In the genomic region with DNA sequence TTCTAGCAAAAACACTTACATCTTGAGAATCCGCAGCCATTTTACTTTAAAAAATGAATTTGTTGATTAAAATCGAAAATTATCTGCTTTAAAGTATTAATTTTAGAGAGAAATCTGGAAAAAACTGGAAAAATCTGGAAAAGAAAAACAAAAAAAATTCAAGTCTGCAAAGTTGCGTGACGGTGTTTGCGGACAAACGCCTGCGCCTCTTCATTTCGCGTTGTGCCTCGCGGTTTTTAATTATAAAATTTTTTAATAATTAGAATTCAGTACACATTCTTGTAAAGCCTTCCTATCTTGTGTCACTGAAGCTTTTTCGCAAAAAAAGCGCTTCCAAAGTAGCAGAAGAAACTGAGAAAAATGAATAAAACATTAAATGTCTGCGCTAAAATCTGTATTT, we compare ENCODE assay signal across 3 worm cellular contexts.
TF ChIP-seq lines count a peak whose summit lies in the region.

A gene (minus strand): TSS at position 109 of the 400 bp plus-strand sequence.

TF ChIP-seq in whole organism, L1 larva, 84 proteins besides CTCF, POLR2A, EP300 and RAD21 (continued from another document and continues in another):
- TF ChIP-seq C16A3.4 (tag; optimal IDR thresholded peaks at IDR 0.05; lab: Kevin White, UChicago), result peak; percentile 21
- peak; percentile 78 for TF ChIP-seq ceh-8 (GFP tag; optimal IDR thresholded peaks at IDR 0.05; lab: Kevin White, UChicago)
- no peak for TF ChIP-seq unc-98 (GFP tag; IDR thresholded peaks at IDR 0.05; lab: Robert Waterston, UW)
- TF ChIP-seq nhr-12 (tag; optimal IDR thresholded peaks at IDR 0.05; lab: Kevin White, UChicago), result no peak
- peak; percentile 57 for TF ChIP-seq nhr-19 (GFP tag; conservative IDR thresholded peaks at IDR 0.05; lab: Robert Waterston, UW)
- no peak for TF ChIP-seq C34B4.2 (tag; optimal IDR thresholded peaks at IDR 0.05; lab: Kevin White, UChicago)
- no peak for TF ChIP-seq alr-1 (tag; optimal IDR thresholded peaks at IDR 0.05; lab: Kevin White, UChicago; ENCODE audit: borderline replicate concordance)
- TF ChIP-seq sup-37 (GFP tag; optimal IDR thresholded peaks at IDR 0.05; lab: Kevin White, UChicago), result no peak
- TF ChIP-seq snu-23 (GFP tag; optimal IDR thresholded peaks at IDR 0.05; lab: Kevin White, UChicago), result peak; percentile 78
- no peak for TF ChIP-seq efl-3 (GFP tag; optimal IDR thresholded peaks at IDR 0.05; lab: Kevin White, UChicago)
- TF ChIP-seq ztf-4 (tag; optimal IDR thresholded peaks at IDR 0.05; lab: Kevin White, UChicago), result no peak
- no peak for TF ChIP-seq jun-1 (tag; optimal IDR thresholded peaks at IDR 0.05; lab: Kevin White, UChicago)
- TF ChIP-seq C04F5.9 (tag; optimal IDR thresholded peaks at IDR 0.05; lab: Kevin White, UChicago), result peak; percentile 55
- peak; percentile 85 for TF ChIP-seq nhr-47 (tag; optimal IDR thresholded peaks at IDR 0.05; lab: Kevin White, UChicago)
- TF ChIP-seq snpc-4 (tag; optimal IDR thresholded peaks at IDR 0.05; lab: Kevin White, UChicago), result peak; percentile 67
- peak; percentile 96 for TF ChIP-seq F16B12.6 (tag; optimal IDR thresholded peaks at IDR 0.05; lab: Kevin White, UChicago)
- peak in 2 of 3 experiments; percentile 57 to 60 for TF ChIP-seq ceh-82 (tag; optimal IDR thresholded peaks at IDR 0.05; lab: Kevin White, UChicago)
- peak; percentile 77 for TF ChIP-seq lin-39 (tag; optimal IDR thresholded peaks at IDR 0.05; lab: Kevin White, UChicago)
- peak; percentile 59 to 79 for TF ChIP-seq lsy-2 (tag; optimal IDR thresholded peaks at IDR 0.05; lab: Kevin White, UChicago)
- peak; percentile 50 for TF ChIP-seq sox-4 (tag; optimal IDR thresholded peaks at IDR 0.05; lab: Kevin White, UChicago)
- no peak for TF ChIP-seq ets-5 (GFP tag; IDR thresholded peaks at IDR 0.05; lab: Robert Waterston, UW)
- no peak for TF ChIP-seq ceh-90 (tag; optimal IDR thresholded peaks at IDR 0.05; lab: Kevin White, UChicago)
- TF ChIP-seq fkh-8 (tag; optimal IDR thresholded peaks at IDR 0.05; lab: Kevin White, UChicago), result peak; percentile 48
- TF ChIP-seq swsn-7 (tag; optimal IDR thresholded peaks at IDR 0.05; lab: Kevin White, UChicago), result peak; percentile 72
- TF ChIP-seq hlh-4 (tag; optimal IDR thresholded peaks at IDR 0.05; lab: Kevin White, UChicago), result no peak
- TF ChIP-seq nhr-71 (tag; optimal IDR thresholded peaks at IDR 0.05; lab: Kevin White, UChicago), result peak; percentile 82
- no peak for TF ChIP-seq aha-1 (tag; optimal IDR thresholded peaks at IDR 0.05; lab: Kevin White, UChicago)
- TF ChIP-seq nhr-11 (tag; optimal IDR thresholded peaks at IDR 0.05; lab: Kevin White, UChicago), result peak; percentile 21
- TF ChIP-seq nhr-90 (tag; optimal IDR thresholded peaks at IDR 0.05; lab: Kevin White, UChicago; ENCODE audit: poor library complexity), result peak; percentile 73
- no peak for TF ChIP-seq pag-3 (tag; optimal IDR thresholded peaks at IDR 0.05; lab: Kevin White, UChicago; ENCODE audit: borderline replicate concordance, insufficient read depth)
- no peak for TF ChIP-seq aly-2 (tag; optimal IDR thresholded peaks at IDR 0.05; lab: Kevin White, UChicago)
- peak; percentile 62 for TF ChIP-seq isw-1 (GFP tag; IDR thresholded peaks at IDR 0.05; lab: Robert Waterston, UW)
- TF ChIP-seq ama-1 (optimal IDR thresholded peaks at IDR 0.05; lab: Kevin White, UChicago), result no peak
- no peak for TF ChIP-seq nhr-84 (tag; optimal IDR thresholded peaks at IDR 0.05; lab: Kevin White, UChicago)
- TF ChIP-seq mef-2 (tag; optimal IDR thresholded peaks at IDR 0.05; lab: Kevin White, UChicago), result no peak
- no peak for TF ChIP-seq vab-15 (tag; optimal IDR thresholded peaks at IDR 0.05; lab: Kevin White, UChicago)
- peak; percentile 53 for TF ChIP-seq rnt-1 (tag; optimal IDR thresholded peaks at IDR 0.05; lab: Kevin White, UChicago)
- TF ChIP-seq Y116A8C.19 (tag; optimal IDR thresholded peaks at IDR 0.05; lab: Kevin White, UChicago; ENCODE audit: borderline replicate concordance), result no peak
- peak; percentile 7 for TF ChIP-seq pax-3 (tag; optimal IDR thresholded peaks at IDR 0.05; lab: Kevin White, UChicago)
- peak; percentile 33 for TF ChIP-seq nhr-85 (tag; lab: Kevin White, UChicago)
- TF ChIP-seq lin-14 (GFP tag; optimal IDR thresholded peaks at IDR 0.05; lab: Kevin White, UChicago), result no peak
- TF ChIP-seq nhr-77 (tag; optimal IDR thresholded peaks at IDR 0.05; lab: Kevin White, UChicago), result no peak
- TF ChIP-seq nhr-237 (tag; optimal IDR thresholded peaks at IDR 0.05; lab: Kevin White, UChicago), result no peak

TF ChIP-seq in whole organism, L3 larva, 47 proteins besides CTCF, POLR2A, EP300 and RAD21 (continued from another document):
- TF ChIP-seq zag-1 (tag; optimal IDR thresholded peaks at IDR 0.05; lab: Kevin White, UChicago) (no peak), elt-2 (tag; optimal IDR thresholded peaks at IDR 0.05; lab: Kevin White, UChicago) (peak; percentile 31), ceh-28 (tag; optimal IDR thresholded peaks at IDR 0.05; lab: Kevin White, UChicago) (no peak), nhr-23 (tag; optimal IDR thresholded peaks at IDR 0.05; lab: Kevin White, UChicago) (peak; percentile 58), pqm-1 (tag; optimal IDR thresholded peaks at IDR 0.05; lab: Kevin White, UChicago) (no peak), nhr-76 (tag; optimal IDR thresholded peaks at IDR 0.05; lab: Kevin White, UChicago) (no peak), daf-12 (tag; optimal IDR thresholded peaks at IDR 0.05; lab: Kevin White, UChicago) (no peak), hmg-11 (tag; optimal IDR thresholded peaks at IDR 0.05; lab: Kevin White, UChicago) (peak; percentile 89), fos-1 (tag; optimal IDR thresholded peaks at IDR 0.05; lab: Kevin White, UChicago) (no peak), fkh-2 (tag; optimal IDR thresholded peaks at IDR 0.05; lab: Kevin White, UChicago) (no peak), nhr-11 (tag; optimal IDR thresholded peaks at IDR 0.05; lab: Kevin White, UChicago) (no peak), ama-1 (optimal IDR thresholded peaks at IDR 0.05; lab: Kevin White, UChicago) (no peak), pha-4 (tag; optimal IDR thresholded peaks at IDR 0.05; lab: Kevin White, UChicago) (peak; percentile 73), lsy-12 (tag; optimal IDR thresholded peaks at IDR 0.05; lab: Kevin White, UChicago) (no peak), sea-2 (GFP tag; optimal IDR thresholded peaks at IDR 0.05; lab: Kevin White, UChicago) (no peak), mdl-1 (tag; optimal IDR thresholded peaks at IDR 0.05; lab: Kevin White, UChicago) (no peak), lin-15B (tag; optimal IDR thresholded peaks at IDR 0.05; lab: Kevin White, UChicago) (peak; percentile 31), ceh-9 (tag; optimal IDR thresholded peaks at IDR 0.05; lab: Kevin White, UChicago) (no peak), unc-39 (tag; optimal IDR thresholded peaks at IDR 0.05; lab: Kevin White, UChicago) (no peak), R02D3.7 (tag; optimal IDR thresholded peaks at IDR 0.05; lab: Kevin White, UChicago) (no peak), eor-1 (tag; optimal IDR thresholded peaks at IDR 0.05; lab: Kevin White, UChicago) (no peak), jun-1 (tag; optimal IDR thresholded peaks at IDR 0.05; lab: Kevin White, UChicago) (no peak), mml-1 (tag; optimal IDR thresholded peaks at IDR 0.05; lab: Kevin White, UChicago) (no peak), nhr-43 (tag; optimal IDR thresholded peaks at IDR 0.05; lab: Kevin White, UChicago; ENCODE audit: poor library complexity, severe bottlenecking) (peak; percentile 34), nhr-28 (tag; optimal IDR thresholded peaks at IDR 0.05; lab: Kevin White, UChicago) (no peak), lin-39 (tag; optimal IDR thresholded peaks at IDR 0.05; lab: Kevin White, UChicago) (peak; percentile 49), egl-27 (tag; optimal IDR thresholded peaks at IDR 0.05; lab: Kevin White, UChicago) (no peak), ZK546.5 (tag; optimal IDR thresholded peaks at IDR 0.05; lab: Kevin White, UChicago) (no peak)

TF ChIP-seq in whole organism, young adult, 124 proteins besides CTCF, POLR2A, EP300 and RAD21 (continued from another document and continues in another):
- TF ChIP-seq somi-1 (GFP tag; optimal IDR thresholded peaks at IDR 0.05; lab: Kevin White, UChicago), result no peak
- peak; percentile 88 for TF ChIP-seq D2030.7 (GFP tag; IDR thresholded peaks at IDR 0.05; lab: Robert Waterston, UW)
- TF ChIP-seq die-1 (tag; optimal IDR thresholded peaks at IDR 0.05; lab: Kevin White, UChicago), result no peak
- TF ChIP-seq lin-26 (GFP tag; IDR thresholded peaks at IDR 0.05; lab: Robert Waterston, UW), result no peak
- TF ChIP-seq F49E8.2 (tag; optimal IDR thresholded peaks at IDR 0.05; lab: Kevin White, UChicago; ENCODE audit: insufficient read depth), result no peak
- TF ChIP-seq ztf-22 (GFP tag; optimal IDR thresholded peaks at IDR 0.05; lab: Kevin White, UChicago), result no peak
- TF ChIP-seq tbp1 (GFP tag; optimal IDR thresholded peaks at IDR 0.05; lab: Kevin White, UChicago), result peak; percentile 40
- no peak for TF ChIP-seq bed-1 (GFP tag; IDR thresholded peaks at IDR 0.05; lab: Robert Waterston, UW)
- TF ChIP-seq nfyb-1 (GFP tag; IDR thresholded peaks at IDR 0.05; lab: Robert Waterston, UW), result no peak
- peak; percentile 41 for TF ChIP-seq rpc-1 (optimal IDR thresholded peaks at IDR 0.05; lab: Kevin White, UChicago)
- TF ChIP-seq rpc-1 (tag; optimal IDR thresholded peaks at IDR 0.05; lab: Kevin White, UChicago), result no peak
- no peak for TF ChIP-seq egrh-3 (GFP tag; IDR thresholded peaks at IDR 0.05; lab: Robert Waterston, UW)
- no peak for TF ChIP-seq chd-7 (tag; optimal IDR thresholded peaks at IDR 0.05; lab: Kevin White, UChicago)
- TF ChIP-seq lag-1 (GFP tag; IDR thresholded peaks at IDR 0.05; lab: Robert Waterston, UW), result no peak
- no peak for TF ChIP-seq ceh-40 (GFP tag; IDR thresholded peaks at IDR 0.05; lab: Robert Waterston, UW)
- TF ChIP-seq ceh-91 (GFP tag; IDR thresholded peaks at IDR 0.05; lab: Robert Waterston, UW), result 0 out of 2 replicates have a peak, but pooled peaks have one; percentile 13
- no peak for TF ChIP-seq Y67H2A.10 (GFP tag; conservative IDR thresholded peaks at IDR 0.05; lab: Robert Waterston, UW)
- no peak for TF ChIP-seq unc-130 (GFP tag; optimal IDR thresholded peaks at IDR 0.05; lab: Kevin White, UChicago)
- no peak for TF ChIP-seq F37B4.10 (GFP tag; IDR thresholded peaks at IDR 0.05; lab: Robert Waterston, UW)
- TF ChIP-seq F22D6.2 (tag; optimal IDR thresholded peaks at IDR 0.05; lab: Kevin White, UChicago), result no peak
- TF ChIP-seq rcor-1 (GFP tag; IDR thresholded peaks at IDR 0.05; lab: Robert Waterston, UW), result peak; percentile 71
- TF ChIP-seq snpc-1.1 (tag; optimal IDR thresholded peaks at IDR 0.05; lab: Kevin White, UChicago; ENCODE audit: insufficient read depth), result peak; percentile 30
- TF ChIP-seq rec-8 (tag; optimal IDR thresholded peaks at IDR 0.05; lab: Kevin White, UChicago), result no peak
- TF ChIP-seq Y79H2A.3 (GFP tag; conservative IDR thresholded peaks at IDR 0.05; lab: Robert Waterston, UW), result no peak
- TF ChIP-seq F55B11.4 (tag; optimal IDR thresholded peaks at IDR 0.05; lab: Kevin White, UChicago; ENCODE audit: borderline replicate concordance, insufficient read depth), result no peak
- no peak for TF ChIP-seq aptf-3 (GFP tag; IDR thresholded peaks at IDR 0.05; lab: Robert Waterston, UW)
- peak; percentile 75 for TF ChIP-seq lin-54 (GFP tag; optimal IDR thresholded peaks at IDR 0.05; lab: Kevin White, UChicago)
- no peak for TF ChIP-seq Y56A3A.18 (GFP tag; IDR thresholded peaks at IDR 0.05; lab: Robert Waterston, UW)
- no peak for TF ChIP-seq mxl-1 (tag; optimal IDR thresholded peaks at IDR 0.05; lab: Kevin White, UChicago)
- no peak for TF ChIP-seq ztf-3 (GFP tag; optimal IDR thresholded peaks at IDR 0.05; lab: Kevin White, UChicago)
- no peak for TF ChIP-seq F52B5.7 (tag; optimal IDR thresholded peaks at IDR 0.05; lab: Kevin White, UChicago)
- no peak for TF ChIP-seq sea-2 (GFP tag; IDR thresholded peaks at IDR 0.05; lab: Robert Waterston, UW)
- TF ChIP-seq hmg-20 (GFP tag; IDR thresholded peaks at IDR 0.05; lab: Robert Waterston, UW), result no peak
- no peak for TF ChIP-seq mes-4 (tag; optimal IDR thresholded peaks at IDR 0.05; lab: Kevin White, UChicago)
- peak; percentile 57 for TF ChIP-seq attf-5 (GFP tag; optimal IDR thresholded peaks at IDR 0.05; lab: Kevin White, UChicago)
- no peak for TF ChIP-seq F57C9.4 (tag; optimal IDR thresholded peaks at IDR 0.05; lab: Kevin White, UChicago)
- TF ChIP-seq madf-8 (GFP tag; conservative IDR thresholded peaks at IDR 0.05; lab: Robert Waterston, UW), result no peak
- no peak for TF ChIP-seq ztf-25 (GFP tag; IDR thresholded peaks at IDR 0.05; lab: Robert Waterston, UW)
- no peak for TF ChIP-seq nfya-1 (tag; optimal IDR thresholded peaks at IDR 0.05; lab: Kevin White, UChicago; ENCODE audit: borderline replicate concordance, insufficient read depth)
- no peak for TF ChIP-seq cebp-1 (GFP tag; IDR thresholded peaks at IDR 0.05; lab: Robert Waterston, UW)
- peak; percentile 50 for TF ChIP-seq cebp-1 (tag; optimal IDR thresholded peaks at IDR 0.05; lab: Kevin White, UChicago)
- no peak for TF ChIP-seq mel-28 (tag; optimal IDR thresholded peaks at IDR 0.05; lab: Kevin White, UChicago; ENCODE audit: borderline replicate concordance)
- TF ChIP-seq ets-4 (GFP tag; optimal IDR thresholded peaks at IDR 0.05; lab: Kevin White, UChicago), result no peak
- no peak for TF ChIP-seq hlh-12 (tag; optimal IDR thresholded peaks at IDR 0.05; lab: Kevin White, UChicago)
- TF ChIP-seq ztf-18 (tag; optimal IDR thresholded peaks at IDR 0.05; lab: Kevin White, UChicago), result peak; percentile 27
- no peak for TF ChIP-seq ama-1 (optimal IDR thresholded peaks at IDR 0.05; lab: Kevin White, UChicago)
- TF ChIP-seq ama-1 (GFP tag; optimal IDR thresholded peaks at IDR 0.05; lab: Kevin White, UChicago), result no peak
- TF ChIP-seq Y53G8AR.9 (GFP tag; conservative IDR thresholded peaks at IDR 0.05; lab: Robert Waterston, UW), result peak; percentile 73
- TF ChIP-seq Y53F4B.3 (GFP tag; IDR thresholded peaks at IDR 0.05; lab: Robert Waterston, UW), result no peak
- peak; percentile 56; the same call in 1 of the 2 replicates for TF ChIP-seq ekl-4 (GFP tag; IDR thresholded peaks at IDR 0.05; lab: Robert Waterston, UW)
- no peak for TF ChIP-seq sptf-2 (GFP tag; optimal IDR thresholded peaks at IDR 0.05; lab: Kevin White, UChicago)
- no peak for TF ChIP-seq sdz-38 (tag; optimal IDR thresholded peaks at IDR 0.05; lab: Kevin White, UChicago)
- TF ChIP-seq repo-1 (tag; optimal IDR thresholded peaks at IDR 0.05; lab: Kevin White, UChicago), result no peak
- no peak for TF ChIP-seq T26A5.8 (tag; optimal IDR thresholded peaks at IDR 0.05; lab: Kevin White, UChicago)
- no peak for TF ChIP-seq nhr-120 (GFP tag; IDR thresholded peaks at IDR 0.05; lab: Robert Waterston, UW)
- no peak for TF ChIP-seq nhr-179 (tag; optimal IDR thresholded peaks at IDR 0.05; lab: Kevin White, UChicago)
- TF ChIP-seq dpl-1 (GFP tag; optimal IDR thresholded peaks at IDR 0.05; lab: Kevin White, UChicago), result peak; percentile 3
- TF ChIP-seq lin-35 (GFP tag; optimal IDR thresholded peaks at IDR 0.05; lab: Kevin White, UChicago), result peak in 1 of 3 experiments; percentile 52
- no peak for TF ChIP-seq madf-3 (GFP tag; IDR thresholded peaks at IDR 0.05; lab: Robert Waterston, UW)
- peak; percentile 55; the same call in 1 of the 2 replicates for TF ChIP-seq K11D2.4 (GFP tag; IDR thresholded peaks at IDR 0.05; lab: Robert Waterston, UW)
- no peak for TF ChIP-seq hlh-26 (GFP tag; conservative IDR thresholded peaks at IDR 0.05; lab: Robert Waterston, UW)
- no peak for TF ChIP-seq pha-4 (tag; optimal IDR thresholded peaks at IDR 0.05; lab: Kevin White, UChicago)
- peak; percentile 80 for TF ChIP-seq snpc-1.3 (tag; optimal IDR thresholded peaks at IDR 0.05; lab: Kevin White, UChicago; ENCODE audit: insufficient read depth)
- TF ChIP-seq aptf-2 (GFP tag; conservative IDR thresholded peaks at IDR 0.05; lab: Robert Waterston, UW), result no peak
- peak in 1 of 2 experiments; percentile 57 for TF ChIP-seq let-607 (tag; optimal IDR thresholded peaks at IDR 0.05; lab: Kevin White, UChicago)
- TF ChIP-seq ztf-6 (GFP tag; IDR thresholded peaks at IDR 0.05; lab: Robert Waterston, UW), result no peak
- TF ChIP-seq hmg-1.2 (GFP tag; IDR thresholded peaks at IDR 0.05; lab: Robert Waterston, UW), result peak; percentile 100
- no peak for TF ChIP-seq K12H6.12 (tag; optimal IDR thresholded peaks at IDR 0.05; lab: Kevin White, UChicago)
- TF ChIP-seq pbrm-1 (GFP tag; IDR thresholded peaks at IDR 0.05; lab: Robert Waterston, UW), result peak; percentile 35; the same call in 1 of the 2 replicates
